Fruit fly (Drosophila melanogaster): ENCODE data around the gene Esp.
A peak's percentile ranks its signal among the peaks of the same experiment; 100 is the strongest.

DNA sequence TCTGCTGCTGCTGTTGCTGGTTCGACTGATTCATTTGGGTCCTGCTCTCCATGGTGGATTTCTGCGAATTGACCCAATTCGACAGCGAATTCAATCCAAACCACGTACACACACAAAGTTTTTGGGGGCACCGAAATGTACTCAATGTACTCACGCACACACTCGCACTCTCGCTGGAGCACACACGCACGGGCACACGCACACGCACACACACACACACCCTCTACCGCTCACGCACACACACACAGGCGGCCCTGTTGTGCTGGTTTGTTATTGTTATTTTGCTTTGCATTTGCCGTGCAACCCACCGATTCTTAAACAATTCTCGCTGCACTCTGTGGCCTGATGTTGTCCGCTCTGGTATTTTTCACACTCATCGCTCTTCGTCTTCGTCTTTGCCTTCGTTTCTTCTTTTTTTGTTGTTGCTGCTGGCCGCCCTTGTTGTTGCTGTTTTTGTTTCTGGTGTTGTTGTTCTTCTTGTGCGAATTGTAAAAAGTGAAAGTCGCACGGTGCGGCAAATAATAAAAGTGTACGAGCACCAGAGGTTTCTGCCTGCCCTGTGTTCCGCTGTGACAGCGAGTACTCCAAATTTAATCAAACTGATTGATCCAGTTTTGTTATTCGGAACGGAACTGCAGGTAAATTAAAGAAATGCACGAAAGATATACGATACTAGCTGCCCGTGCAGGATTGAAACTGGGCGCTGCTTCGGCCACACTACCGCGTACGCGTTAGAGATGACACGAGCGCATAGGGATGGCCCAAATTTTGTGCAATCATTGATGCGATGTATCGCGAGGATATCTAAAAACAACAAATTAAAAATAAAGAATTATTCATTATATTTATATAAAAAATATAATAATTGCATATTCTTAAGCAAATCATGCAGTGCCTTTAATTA lies 34.5 kb downstream of the Esp start, which contains the start of gene CG3744:
- TF ChIP-seq CG17806 (tag; optimal IDR thresholded peaks at IDR 0.05) (peak; percentile 81), CG14655 (GFP tag; optimal IDR thresholded peaks at IDR 0.05) (no peak), D1 (tag; optimal IDR thresholded peaks at IDR 0.05) (no peak)

Data from whole organism, pupa.